Fruit fly (Drosophila melanogaster) whole organism, embryonic: Measurements from ENCODE around the gene mthl9.

Experiments used
- ATbp ChIP-seq: fragments of 200-800 bp; sonication (Bioruptor generic); optimal IDR thresholded peaks from 2 replicates; lab custom pipeline; 2017; ENCODE audit warnings: missing biosample characterization, mild to moderate bottlenecking, missing genetic modification characterization, missing genetic modification reagents
- Abd-B ChIP-seq: fragments of 200-800 bp; sonication (Bioruptor generic); optimal IDR thresholded peaks from 2 replicates; lab custom pipeline; 2018; ENCODE audit warnings: missing biosample characterization, mild to moderate bottlenecking, missing genetic modification characterization, moderate library complexity
- Atf6 ChIP-seq: fragments of 200-800 bp; sonication (Bioruptor generic); IDR thresholded peaks from 2 replicates; pipeline ENCODE4 v1.3.6; 2022; ENCODE audit warnings: missing biosample characterization, missing genetic modification characterization
- Bdp1 ChIP-seq: fragments of 200-800 bp; sonication (Bioruptor generic); optimal IDR thresholded peaks from 3 replicates; lab custom pipeline; 2016; ENCODE audit warnings: missing biosample characterization, missing genetic modification characterization
- CG12071 ChIP-seq: fragments of 200-800 bp; sonication (Bioruptor generic); optimal IDR thresholded peaks from 3 replicates; lab custom pipeline; 2018; ENCODE audit warnings: missing biosample characterization, mild to moderate bottlenecking, missing genetic modification characterization
- CG12659 ChIP-seq: fragments of 200-800 bp; sonication (Bioruptor generic); optimal IDR thresholded peaks from 3 replicates; lab custom pipeline; 2017; ENCODE audit warnings: mild to moderate bottlenecking, missing biosample characterization, missing genetic modification reagents, missing genetic modification characterization
- CG13287 ChIP-seq: fragments of 200-800 bp; sonication (Bioruptor generic); IDR thresholded peaks from 2 replicates; pipeline ENCODE4 v1.3.6; 2022; ENCODE audit warnings: missing biosample characterization, missing genetic modification characterization; ENCODE audit not compliant: partially characterized antibody
- CG13894 ChIP-seq: fragments of 200-800 bp; sonication (Bioruptor generic); optimal IDR thresholded peaks from 3 replicates; lab custom pipeline; 2018; ENCODE audit warnings: missing biosample characterization, mild to moderate bottlenecking, missing genetic modification characterization, moderate library complexity
- CG15696 ChIP-seq: fragments of 200-800 bp; sonication (Bioruptor generic); optimal IDR thresholded peaks from 2 replicates; lab custom pipeline; 2019; ENCODE audit warnings: missing biosample characterization, mild to moderate bottlenecking, missing genetic modification characterization, moderate library complexity
- CG16815 ChIP-seq: fragments of 200-800 bp; sonication (Bioruptor generic); optimal IDR thresholded peaks from 3 replicates; lab custom pipeline; 2017; ENCODE audit warnings: missing biosample characterization, mild to moderate bottlenecking, missing genetic modification characterization
- CG32767 ChIP-seq: fragments of 200-800 bp; sonication (Bioruptor generic); IDR thresholded peaks from 2 replicates; pipeline ENCODE4 v1.3.6; 2022; ENCODE audit warnings: missing biosample characterization, missing genetic modification characterization
- CG32772 ChIP-seq: fragments of 200-800 bp; sonication (Bioruptor generic); IDR thresholded peaks from 2 replicates; pipeline ENCODE4 v1.3.6; 2022; ENCODE audit warnings: missing biosample characterization, missing genetic modification characterization
- CG33557 ChIP-seq: fragments of 200-800 bp; sonication (Bioruptor generic); optimal IDR thresholded peaks from 2 replicates; lab custom pipeline; 2019; ENCODE audit warnings: missing biosample characterization, mild to moderate bottlenecking, missing genetic modification characterization, moderate library complexity
- CG34224 ChIP-seq: fragments of 200-800 bp; sonication (Bioruptor generic); IDR thresholded peaks from 3 replicates; pipeline ENCODE4 v1.3.6; 2022; ENCODE audit warnings: missing biosample characterization, missing genetic modification characterization; ENCODE audit not compliant: partially characterized antibody
- CG4360 ChIP-seq: fragments of 200-800 bp; sonication (Bioruptor generic); IDR thresholded peaks from 2 replicates; pipeline ENCODE4 v1.3.6; 2022; ENCODE audit warnings: missing biosample characterization, missing genetic modification characterization
- CG6765 ChIP-seq: fragments of 200-800 bp; sonication (Bioruptor generic); optimal IDR thresholded peaks from 3 replicates; lab custom pipeline; 2017; ENCODE audit warnings: missing biosample characterization, mild to moderate bottlenecking, missing genetic modification characterization
- CG8388 ChIP-seq: fragments of 200-800 bp; sonication (Bioruptor generic); optimal IDR thresholded peaks from 2 replicates; lab custom pipeline; 2019; ENCODE audit warnings: missing biosample characterization, mild to moderate bottlenecking, missing genetic modification characterization, moderate library complexity
- CG9437 ChIP-seq: fragments of 200-800 bp; sonication (Bioruptor generic); optimal IDR thresholded peaks from 2 replicates; lab custom pipeline; 2018; ENCODE audit warnings: missing biosample characterization, mild to moderate bottlenecking, missing genetic modification characterization
- Dfd ChIP-seq, 2 experiments: fragments of >200 bp; optimal IDR thresholded peaks; 2 replicates each; lab custom pipeline; 2017; ENCODE audit warnings: missing biosample characterization in 2 of 2, missing genetic modification characterization in 2 of 2
- Dll ChIP-seq: fragments of 200-800 bp; sonication (Bioruptor generic); IDR thresholded peaks from 4 replicates; pipeline ENCODE4 v1.3.6; 2022; ENCODE audit warnings: missing biosample characterization, missing genetic modification characterization; ENCODE audit not compliant: partially characterized antibody
- Hey ChIP-seq: fragments of 200-800 bp; sonication (Bioruptor generic); optimal IDR thresholded peaks from 3 replicates; lab custom pipeline; 2018; ENCODE audit warnings: missing biosample characterization, mild to moderate bottlenecking, missing genetic modification characterization
- HmgD ChIP-seq: fragments of 200-800 bp; sonication (Bioruptor generic); optimal IDR thresholded peaks from 3 replicates; lab custom pipeline; 2016; ENCODE audit warnings: missing biosample characterization, missing genetic modification characterization
- Mad ChIP-seq: fragments of 200-800 bp; sonication (Bioruptor generic); optimal IDR thresholded peaks from 2 replicates; lab custom pipeline; 2016; ENCODE audit warnings: missing biosample characterization, missing genetic modification characterization
- Nf-YA ChIP-seq: fragments of 200-800 bp; sonication (Bioruptor generic); IDR thresholded peaks from 2 replicates; pipeline ENCODE4 v1.3.6; 2022; ENCODE audit warnings: missing biosample characterization, missing genetic modification characterization
- NfI ChIP-seq: fragments of 200-800 bp; sonication (Bioruptor generic); optimal IDR thresholded peaks from 3 replicates; lab custom pipeline; 2018; ENCODE audit warnings: missing biosample characterization, mild to moderate bottlenecking, missing genetic modification characterization, moderate library complexity
- Oli ChIP-seq: fragments of 200-800 bp; sonication (Bioruptor generic); optimal IDR thresholded peaks from 2 replicates; lab custom pipeline; 2018; ENCODE audit warnings: missing biosample characterization, mild to moderate bottlenecking, missing genetic modification characterization, moderate library complexity
- Scr ChIP-seq: fragments of 200-800 bp; sonication (Bioruptor generic); IDR thresholded peaks from 2 replicates; pipeline ENCODE4 v1.3.6; 2022; ENCODE audit warnings: missing biosample characterization, missing genetic modification characterization; ENCODE audit not compliant: partially characterized antibody
- Side ChIP-seq: fragments of 200-800 bp; sonication (Bioruptor generic); optimal IDR thresholded peaks from 2 replicates; lab custom pipeline; 2016; ENCODE audit warnings: missing biosample characterization, missing genetic modification characterization
- Sry-β ChIP-seq: fragments of 200-800 bp; sonication (Bioruptor generic); optimal IDR thresholded peaks from 2 replicates; lab custom pipeline; 2018; ENCODE audit warnings: missing biosample characterization, mild to moderate bottlenecking, missing genetic modification characterization, moderate library complexity
- Tbp ChIP-seq: fragments of >200 bp; optimal IDR thresholded peaks from 2 replicates; lab custom pipeline; 2018; ENCODE audit warnings: missing biosample characterization, missing genetic modification characterization
- ap ChIP-seq: fragments of 200-800 bp; sonication (Bioruptor generic); IDR thresholded peaks from 2 replicates; pipeline ENCODE4 v1.3.6; 2022; ENCODE audit warnings: missing biosample characterization, missing genetic modification characterization
- ato ChIP-seq: fragments of 200-800 bp; sonication (Bioruptor generic); IDR thresholded peaks from 2 replicates; pipeline ENCODE4 v1.3.6; 2022; ENCODE audit warnings: missing biosample characterization, missing genetic modification characterization; ENCODE audit not compliant: partially characterized antibody
- cad ChIP-seq: fragments of >200 bp; optimal IDR thresholded peaks from 2 replicates; lab custom pipeline; 2017; ENCODE audit warnings: missing biosample characterization, missing genetic modification characterization
- cato ChIP-seq: fragments of 200-800 bp; sonication (Bioruptor generic); optimal IDR thresholded peaks from 2 replicates; lab custom pipeline; 2016; ENCODE audit warnings: missing biosample characterization, missing genetic modification characterization, borderline replicate concordance
- crol ChIP-seq: fragments of 200-800 bp; sonication (Bioruptor generic); IDR thresholded peaks from 2 replicates; pipeline ENCODE4 v1.3.6; 2022; ENCODE audit warnings: missing biosample characterization, missing genetic modification characterization
- dati ChIP-seq: fragments of 200-800 bp; sonication (Bioruptor generic); IDR thresholded peaks from 2 replicates; pipeline ENCODE4 v1.3.6; 2022; ENCODE audit warnings: missing biosample characterization, missing genetic modification characterization
- ewg ChIP-seq: fragments of 200-800 bp; sonication (Bioruptor generic); optimal IDR thresholded peaks from 3 replicates; lab custom pipeline; 2017; ENCODE audit warnings: mild to moderate bottlenecking, missing biosample characterization, missing genetic modification reagents, missing genetic modification characterization
- hb ChIP-seq: fragments of 200-800 bp; sonication (Bioruptor generic); IDR thresholded peaks from 3 replicates; pipeline ENCODE4 v1.3.6; 2022; ENCODE audit warnings: missing biosample characterization, missing genetic modification characterization; ENCODE audit not compliant: partially characterized antibody
- her ChIP-seq: fragments of 200-800 bp; sonication (Bioruptor generic); optimal IDR thresholded peaks from 2 replicates; lab custom pipeline; 2016; ENCODE audit warnings: missing biosample characterization, missing genetic modification characterization
- hth ChIP-seq: fragments of >200 bp; optimal IDR thresholded peaks from 2 replicates; lab custom pipeline; 2017; ENCODE audit warnings: inconsistent platforms
- jing ChIP-seq: fragments of 200-800 bp; sonication (Bioruptor generic); optimal IDR thresholded peaks from 2 replicates; lab custom pipeline; 2018; ENCODE audit warnings: missing biosample characterization, mild to moderate bottlenecking, missing genetic modification characterization
- lab ChIP-seq: fragments of 200-800 bp; sonication (Bioruptor generic); optimal IDR thresholded peaks from 3 replicates; lab custom pipeline; 2017; ENCODE audit warnings: missing biosample characterization, missing genetic modification characterization, mild to moderate bottlenecking, moderate library complexity, missing genetic modification reagents
- nmo ChIP-seq: fragments of 200-800 bp; sonication (Bioruptor generic); optimal IDR thresholded peaks from 2 replicates; lab custom pipeline; 2018; ENCODE audit warnings: missing biosample characterization, mild to moderate bottlenecking, missing genetic modification characterization, moderate library complexity
- otp ChIP-seq: fragments of 200-800 bp; sonication (Bioruptor generic); IDR thresholded peaks from 3 replicates; pipeline ENCODE4, ENCODE4 v1.3.6; 2022; ENCODE audit warnings: missing biosample characterization, missing genetic modification characterization
- pb ChIP-seq: fragments of 200-800 bp; sonication (Bioruptor generic); optimal IDR thresholded peaks from 3 replicates; lab custom pipeline; 2016; ENCODE audit warnings: missing biosample characterization, missing genetic modification characterization
- psq ChIP-seq: fragments of 200-800 bp; sonication (Bioruptor generic); optimal IDR thresholded peaks from 2 replicates; lab custom pipeline; 2017; ENCODE audit warnings: missing biosample characterization, missing genetic modification characterization
- repo ChIP-seq: fragments of 200-800 bp; sonication (Bioruptor generic); optimal IDR thresholded peaks from 2 replicates; lab custom pipeline; 2016; ENCODE audit warnings: missing biosample characterization, missing genetic modification characterization
- so ChIP-seq: fragments of 200-800 bp; sonication (Bioruptor generic); IDR thresholded peaks from 3 replicates; pipeline ENCODE4 v1.3.6; 2022; ENCODE audit warnings: missing biosample characterization, missing genetic modification characterization
- unc-4 ChIP-seq: fragments of 200-800 bp; sonication (Bioruptor generic); IDR thresholded peaks from 2 replicates; pipeline ENCODE4 v1.3.6; 2022; ENCODE audit warnings: missing biosample characterization, missing genetic modification characterization; ENCODE audit not compliant: partially characterized antibody
- vnd ChIP-seq: fragments of 200-800 bp; sonication (Bioruptor generic); IDR thresholded peaks from 3 replicates; pipeline ENCODE4 v1.3.6; 2022; ENCODE audit warnings: missing biosample characterization, missing genetic modification characterization; ENCODE audit not compliant: partially characterized antibody

The mthl9 gene

DNA sequence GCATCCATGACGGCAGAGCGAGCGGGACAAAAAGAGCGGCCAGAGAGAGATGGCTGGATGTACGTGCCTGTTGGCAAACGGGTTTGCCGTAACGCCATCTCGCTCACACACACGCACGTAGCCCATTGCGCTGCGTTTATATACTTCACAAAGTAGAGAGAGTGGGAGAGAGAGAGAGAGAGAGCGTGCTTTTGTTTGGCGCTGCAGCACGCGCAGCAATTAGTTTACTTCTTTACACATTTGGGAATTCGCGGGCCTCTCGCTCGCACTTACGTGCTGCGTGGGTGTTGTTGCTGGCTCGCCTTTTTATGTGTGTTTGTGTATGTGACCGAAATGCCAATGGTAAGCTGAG, 45.9 kb upstream of the mthl9 start (continued):
- TF ChIP-seq ap (GFP tag; lab: Robert Waterston, UW) (no peak), CG34224 (0 out of 3 replicates have a peak, but pooled peaks have one; percentile 39), dati (GFP tag; lab: Robert Waterston, UW) (no peak), CG8388 (GFP tag; lab: Kevin White, UChicago) (no peak), otp (peak; percentile 33; the same call in 1 of the 3 replicates), hb (GFP tag; lab: Robert Waterston, UW) (0 out of 3 replicates have a peak, but pooled peaks have one; percentile 26), Bdp1 (GFP tag; lab: Kevin White, UChicago) (no peak), psq (GFP tag; lab: Kevin White, UChicago) (no peak), Atf6 (GFP tag; lab: Robert Waterston, UW) (no peak), CG12071 (GFP tag; lab: Kevin White, UChicago) (no peak), Mad (no peak), her (GFP tag; lab: Kevin White, UChicago) (no peak), repo (GFP tag; lab: Kevin White, UChicago) (no peak), jing (GFP tag; lab: Kevin White, UChicago) (peak; percentile 55), CG12659 (no peak), Side (no peak), vnd (GFP tag; lab: Robert Waterston, UW) (peak; percentile 59; the same call in 2 of the 3 replicates), ewg (peak; percentile 90), NfI (GFP tag; lab: Kevin White, UChicago) (no peak), CG4360 (peak; percentile 78), cato (GFP tag; lab: Kevin White, UChicago) (no peak), Dfd (GFP tag; optimal IDR thresholded peaks at IDR 0.05; lab: Kevin White, UChicago) (no peak), Dll (GFP tag; lab: Robert Waterston, UW) (peak; percentile 46; the same call in 1 of the 4 replicates), ato (0 out of 2 replicates have a peak, but pooled peaks have one; percentile 30), HmgD (GFP tag; lab: Kevin White, UChicago) (peak; percentile 94), Tbp (no peak), Abd-B (GFP tag; lab: Kevin White, UChicago) (peak; percentile 66), so (GFP tag; lab: Robert Waterston, UW) (no peak), CG15696 (no peak), unc-4 (peak; percentile 31; the same call in 1 of the 2 replicates), cad (GFP tag; lab: Kevin White, UChicago) (peak; percentile 52), CG6765 (GFP tag; lab: Kevin White, UChicago) (no peak), crol (GFP tag; lab: Robert Waterston, UW) (peak; percentile 43; the same call in 1 of the 2 replicates), Hey (tag; lab: Kevin White, UChicago) (peak; percentile 25), CG33557 (GFP tag; lab: Kevin White, UChicago) (no peak), CG32772 (GFP tag; lab: Robert Waterston, UW) (no peak), Oli (tag; lab: Kevin White, UChicago) (no peak), pb (GFP tag; lab: Kevin White, UChicago) (peak; percentile 32), CG16815 (GFP tag; lab: Kevin White, UChicago) (no peak), Scr (peak; percentile 55), Sry-β (no peak), lab (no peak), CG9437 (GFP tag; lab: Kevin White, UChicago) (no peak), hth (no peak), ATbp (no peak), Nf-YA (GFP tag; lab: Robert Waterston, UW) (peak; percentile 97), CG13894 (tag; lab: Kevin White, UChicago) (no peak), CG13287 (GFP tag; lab: Robert Waterston, UW) (peak; percentile 53; the same call in 1 of the 2 replicates), CG32767 (peak; percentile 33; the same call in 1 of the 2 replicates), nmo (GFP tag; lab: Kevin White, UChicago) (peak; percentile 32)
